Worm (Caenorhabditis elegans) whole organism, L1 larva: ENCODE measurements around the gene K09E9.3.
A peak's percentile ranks its signal among the peaks of the same experiment; 100 is the strongest.

ENCODE experiments used
- C04F5.9 ChIP-seq: sonication (generic microtip); optimal IDR thresholded peaks from 2 replicates; lab custom pipeline; 2016; ENCODE audit warnings: missing genetic modification characterization, missing compliant biosample characterization
- C16A3.4 ChIP-seq: fragments of 150-350 bp; optimal IDR thresholded peaks from 2 replicates; lab custom pipeline; 2014; ENCODE audit warnings: missing biosample characterization, missing genetic modification characterization
- C34B4.2 ChIP-seq: sonication (generic microtip); optimal IDR thresholded peaks from 2 replicates; lab custom pipeline; 2017; ENCODE audit warnings: mild to moderate bottlenecking, missing genetic modification characterization, missing compliant biosample characterization
- aha-1 ChIP-seq: fragments of 150-350 bp; optimal IDR thresholded peaks from 2 replicates; lab custom pipeline; 2014; ENCODE audit warnings: missing biosample characterization, missing genetic modification characterization
- alr-1 ChIP-seq: fragments of 200-800 bp; sonication (Bioruptor generic); optimal IDR thresholded peaks from 2 replicates; lab custom pipeline; 2018; ENCODE audit warnings: borderline replicate concordance, mild to moderate bottlenecking, missing genetic modification characterization, missing compliant biosample characterization
- blmp-1 ChIP-seq: fragments of 150-350 bp; optimal IDR thresholded peaks from 2 replicates; lab custom pipeline; 2014; ENCODE audit warnings: missing biosample characterization, missing genetic modification characterization
- ceh-8 ChIP-seq: fragments of 200-800 bp; sonication (Bioruptor generic); optimal IDR thresholded peaks from 2 replicates; lab custom pipeline; 2018; ENCODE audit warnings: mild to moderate bottlenecking, missing genetic modification characterization, moderate library complexity, missing compliant biosample characterization
- ceh-82 ChIP-seq, 3 experiments: fragments of 150-350 bp in 1 of 3; sonication (generic microtip) in 2 of 3; optimal IDR thresholded peaks; 2 replicates each; lab custom pipeline; 2014 to 2017; ENCODE audit warnings: missing biosample characterization in 3 of 3, missing genetic modification characterization in 3 of 3
- ceh-90 ChIP-seq: sonication (generic microtip); optimal IDR thresholded peaks from 2 replicates; lab custom pipeline; 2016; ENCODE audit warnings: missing genetic modification characterization, missing compliant biosample characterization
- efl-3 ChIP-seq: fragments of 200-800 bp; sonication (Bioruptor generic); optimal IDR thresholded peaks from 2 replicates; lab custom pipeline; 2018; ENCODE audit warnings: mild to moderate bottlenecking, missing genetic modification characterization, missing compliant biosample characterization
- elt-3 ChIP-seq, 6 experiments: fragments of 150-350 bp in 1 of 6; sonication (generic microtip); optimal IDR thresholded peaks; 2 replicates each; lab custom pipeline; 2017 to 2018; ENCODE audit warnings: missing biosample characterization in 6 of 6, missing genetic modification characterization in 6 of 6, inconsistent platforms in 1 of 6
- ets-5 ChIP-seq: fragments of 200-800 bp; sonication (Bioruptor generic); IDR thresholded peaks from 2 replicates; pipeline ENCODE4 v1.3.6; 2022; ENCODE audit warnings: missing genetic modification characterization, missing compliant biosample characterization
- fkh-8 ChIP-seq: sonication (generic microtip); optimal IDR thresholded peaks from 2 replicates; lab custom pipeline; 2016; ENCODE audit warnings: mild to moderate bottlenecking, missing genetic modification characterization, missing compliant biosample characterization
- hlh-17 ChIP-seq: fragments of 200-800 bp; sonication (Bioruptor generic); optimal IDR thresholded peaks from 2 replicates; lab custom pipeline; 2018; ENCODE audit warnings: missing genetic modification characterization, mild to moderate bottlenecking, missing compliant biosample characterization, moderate library complexity, borderline replicate concordance
- irx-1 ChIP-seq: sonication (generic microtip); optimal IDR thresholded peaks from 2 replicates; lab custom pipeline; 2016; ENCODE audit warnings: missing genetic modification characterization, missing compliant biosample characterization
- isw-1 ChIP-seq: fragments of 200-800 bp; sonication (Bioruptor generic); IDR thresholded peaks from 2 replicates; pipeline ENCODE4 v1.3.6; 2022; ENCODE audit warnings: missing genetic modification characterization, missing compliant biosample characterization
- jun-1 ChIP-seq: fragments of 150-350 bp; optimal IDR thresholded peaks from 2 replicates; lab custom pipeline; 2014; ENCODE audit warnings: missing biosample characterization, missing genetic modification reagents, missing genetic modification characterization
- lin-14 ChIP-seq: fragments of 200-800 bp; sonication (Bioruptor generic); optimal IDR thresholded peaks from 2 replicates; lab custom pipeline; 2018; ENCODE audit warnings: mild to moderate bottlenecking, missing genetic modification characterization, moderate library complexity, missing compliant biosample characterization
- lin-15B ChIP-seq: fragments of 150-350 bp; sonication (generic microtip); optimal IDR thresholded peaks from 3 replicates; lab custom pipeline; 2014; ENCODE audit warnings: missing biosample characterization, missing genetic modification characterization
- lin-35 ChIP-seq, 2 experiments: fragments of 150-350 bp; optimal IDR thresholded peaks; 2 replicates each; lab custom pipeline; 2014; ENCODE audit warnings: missing biosample characterization in 2 of 2, missing genetic modification characterization in 2 of 2, missing genetic modification reagents in 2 of 2
- lin-39 ChIP-seq: fragments of 150-350 bp; optimal IDR thresholded peaks from 2 replicates; lab custom pipeline; 2014; ENCODE audit warnings: missing biosample characterization, missing genetic modification reagents, missing genetic modification characterization
- lir-3 ChIP-seq: sonication (generic microtip); optimal IDR thresholded peaks from 2 replicates; lab custom pipeline; 2016; ENCODE audit warnings: mild to moderate bottlenecking, missing genetic modification characterization, moderate library complexity, missing compliant biosample characterization; ENCODE audit not compliant: poor library complexity
- lsy-2 ChIP-seq, 2 experiments: fragments of 150-350 bp; optimal IDR thresholded peaks; 2 replicates each; lab custom pipeline; 2014; ENCODE audit warnings: missing biosample characterization in 2 of 2, missing genetic modification characterization in 2 of 2
- mef-2 ChIP-seq: fragments of 150-350 bp; optimal IDR thresholded peaks from 2 replicates; lab custom pipeline; 2014; ENCODE audit warnings: missing biosample characterization, missing genetic modification characterization
- nhr-20 ChIP-seq: sonication (generic microtip); optimal IDR thresholded peaks from 2 replicates; lab custom pipeline; 2016; ENCODE audit warnings: mild to moderate bottlenecking, missing genetic modification characterization, missing compliant biosample characterization
- nhr-47 ChIP-seq: sonication (generic microtip); optimal IDR thresholded peaks from 2 replicates; lab custom pipeline; 2016; ENCODE audit warnings: mild to moderate bottlenecking, missing genetic modification characterization, moderate library complexity, missing compliant biosample characterization
- nhr-71 ChIP-seq: sonication (generic microtip); optimal IDR thresholded peaks from 2 replicates; lab custom pipeline; 2016; ENCODE audit warnings: mild to moderate bottlenecking, missing genetic modification characterization, moderate library complexity, missing compliant biosample characterization
- nhr-76 ChIP-seq: sonication (generic microtip); optimal IDR thresholded peaks from 2 replicates; lab custom pipeline; 2017; ENCODE audit warnings: missing biosample characterization, missing genetic modification characterization
- nhr-85 ChIP-seq: sonication (generic microtip); peaks from one replicate; lab custom pipeline; 2016; ENCODE audit warnings: missing genetic modification characterization, inconsistent platforms, missing compliant biosample characterization
- pax-3 ChIP-seq: fragments of 200-800 bp; sonication (Bioruptor generic); optimal IDR thresholded peaks from 2 replicates; lab custom pipeline; 2018; ENCODE audit warnings: mild to moderate bottlenecking, missing genetic modification characterization, moderate library complexity, missing compliant biosample characterization
- pqm-1 ChIP-seq: sonication (generic microtip); optimal IDR thresholded peaks from 3 replicates; lab custom pipeline; 2017; ENCODE audit warnings: missing biosample characterization, missing genetic modification characterization
- snpc-4 ChIP-seq: fragments of 150-350 bp; optimal IDR thresholded peaks from 2 replicates; lab custom pipeline; 2014; ENCODE audit warnings: missing biosample characterization, missing genetic modification characterization
- snu-23 ChIP-seq: sonication (generic microtip); optimal IDR thresholded peaks from 2 replicates; lab custom pipeline; 2016; ENCODE audit warnings: missing genetic modification characterization, missing compliant biosample characterization
- sptf-1 ChIP-seq: fragments of 150-350 bp; optimal IDR thresholded peaks from 2 replicates; lab custom pipeline; 2014; ENCODE audit warnings: missing biosample characterization, missing genetic modification characterization
- sup-37 ChIP-seq: fragments of 200-800 bp; sonication (Bioruptor generic); optimal IDR thresholded peaks from 2 replicates; lab custom pipeline; 2018; ENCODE audit warnings: mild to moderate bottlenecking, missing genetic modification characterization, missing compliant biosample characterization
- swsn-7 ChIP-seq: sonication (generic microtip); optimal IDR thresholded peaks from 2 replicates; lab custom pipeline; 2016; ENCODE audit warnings: missing genetic modification characterization, missing compliant biosample characterization
- unc-62 ChIP-seq: fragments of 150-350 bp; optimal IDR thresholded peaks from 2 replicates; lab custom pipeline; 2014; ENCODE audit warnings: missing biosample characterization, missing genetic modification reagents, missing genetic modification characterization
- xbp-1 ChIP-seq: sonication (generic microtip); optimal IDR thresholded peaks from 2 replicates; lab custom pipeline; 2016; ENCODE audit warnings: missing genetic modification characterization, missing compliant biosample characterization

K09E9.3 gene

ce11 chrX:15650428-15650827 is 36.8 kb upstream of the K09E9.3 start:
- TF ChIP-seq C16A3.4 (tag; lab: Kevin White, UChicago) (no peak), aha-1 (tag; lab: Kevin White, UChicago) (no peak), sup-37 (GFP tag; lab: Kevin White, UChicago) (no peak), fkh-8 (tag; lab: Kevin White, UChicago) (no peak), snpc-4 (peak; percentile 41), pax-3 (tag; lab: Kevin White, UChicago) (no peak), hlh-17 (peak; percentile 10)

- peak; percentile 11 for TF ChIP-seq nhr-20 (tag; lab: Kevin White, UChicago)
- peak; percentile 14 for TF ChIP-seq swsn-7 (tag; lab: Kevin White, UChicago)
- TF ChIP-seq snu-23 (GFP tag; lab: Kevin White, UChicago), result peak; percentile 37
- peak in 1 of 3 experiments; percentile 17 for TF ChIP-seq ceh-82 (tag; optimal IDR thresholded peaks at IDR 0.05; lab: Kevin White, UChicago)
- no peak for TF ChIP-seq jun-1
- peak; percentile 44 for TF ChIP-seq lin-14 (GFP tag; lab: Kevin White, UChicago)
- TF ChIP-seq lsy-2 (tag; optimal IDR thresholded peaks at IDR 0.05; lab: Kevin White, UChicago), result peak in 1 of 2 experiments; percentile 15
- peak; percentile 29 for TF ChIP-seq nhr-71 (tag; lab: Kevin White, UChicago)
- TF ChIP-seq sptf-1 (tag; lab: Kevin White, UChicago), result no peak
- peak; percentile 16 for TF ChIP-seq nhr-47 (tag; lab: Kevin White, UChicago)
Measured at ce11 chrX:15647276-15647675, 33.7 kb upstream of the K09E9.3 start, which contains the start of gene F59D12.5. Gene F59D12.5 (minus strand): TSS chrX:15647369.

- TF ChIP-seq ets-5 (GFP tag; lab: Robert Waterston, UW) (no peak), isw-1 (GFP tag; lab: Robert Waterston, UW) (no peak), nhr-47 (tag; lab: Kevin White, UChicago) (no peak), nhr-76 (tag; lab: Kevin White, UChicago) (no peak), swsn-7 (tag; lab: Kevin White, UChicago) (no peak), efl-3 (GFP tag; lab: Kevin White, UChicago) (no peak), fkh-8 (tag; lab: Kevin White, UChicago) (no peak), hlh-17 (no peak), pqm-1 (no peak), xbp-1 (tag; lab: Kevin White, UChicago) (no peak), lin-39 (tag; lab: Kevin White, UChicago) (no peak), lin-35 (GFP tag; optimal IDR thresholded peaks at IDR 0.05; lab: Kevin White, UChicago) (no peak), blmp-1 (no peak), ceh-82 (tag; optimal IDR thresholded peaks at IDR 0.05; lab: Kevin White, UChicago) (no peak), irx-1 (tag; lab: Kevin White, UChicago) (no peak), elt-3 (tag; optimal IDR thresholded peaks at IDR 0.05; lab: Kevin White, UChicago) (no peak), unc-62 (GFP tag; lab: Kevin White, UChicago) (no peak), alr-1 (tag; lab: Kevin White, UChicago) (no peak), lir-3 (tag; lab: Kevin White, UChicago) (no peak), nhr-85 (tag; lab: Kevin White, UChicago) (no peak)
Measured at ce11 chrX:15642638-15643037, 29.0 kb upstream of the K09E9.3 start, which contains the start of gene H08J19.1. Gene H08J19.1 (plus strand): TSS chrX:15642938.

- TF ChIP-seq lin-15B (tag; lab: Kevin White, UChicago) (no peak), jun-1 (no peak), C04F5.9 (no peak), mef-2 (tag; lab: Kevin White, UChicago) (no peak), lir-3 (tag; lab: Kevin White, UChicago) (no peak), C34B4.2 (tag; lab: Kevin White, UChicago) (no peak), blmp-1 (no peak), nhr-76 (tag; lab: Kevin White, UChicago) (no peak), ceh-8 (GFP tag; lab: Kevin White, UChicago) (no peak), ceh-90 (tag; lab: Kevin White, UChicago) (no peak)
- TF ChIP-seq, all 84 proteins: peak for 0
Measured at ce11 chrX:15641380-15641779, 27.8 kb upstream of the K09E9.3 start.
